Fruit fly (Drosophila melanogaster) whole organism, embryonic: Measurements from ENCODE around the gene RpL27A.

Experiments
- Bgb ChIP-seq: fragments of 200-800 bp; sonication (Bioruptor generic); IDR thresholded peaks from 2 replicates; pipeline ENCODE4 v1.3.6; 2022; ENCODE audit warnings: missing biosample characterization, missing genetic modification characterization; ENCODE audit not compliant: partially characterized antibody
- Bteb2 ChIP-seq: fragments of 200-800 bp; sonication (Bioruptor generic); optimal IDR thresholded peaks from 2 replicates; lab custom pipeline; 2016; ENCODE audit warnings: missing biosample characterization, missing genetic modification characterization
- CG10366 ChIP-seq: fragments of 200-800 bp; sonication (Bioruptor generic); IDR thresholded peaks from 2 replicates; pipeline ENCODE4 v1.3.6; 2022; ENCODE audit warnings: missing biosample characterization, missing genetic modification characterization
- CG11456 ChIP-seq: fragments of 200-800 bp; sonication (Bioruptor generic); IDR thresholded peaks from 3 replicates; pipeline ENCODE4 v1.3.6; 2022; ENCODE audit warnings: missing biosample characterization, missing genetic modification characterization
- CG12104 ChIP-seq: fragments of 200-800 bp; sonication (Bioruptor generic); optimal IDR thresholded peaks from 3 replicates; lab custom pipeline; 2016; ENCODE audit warnings: missing biosample characterization, missing genetic modification characterization
- CG12219 ChIP-seq: fragments of 200-800 bp; sonication (Bioruptor generic); optimal IDR thresholded peaks from 3 replicates; lab custom pipeline; 2018; ENCODE audit warnings: missing biosample characterization, mild to moderate bottlenecking, missing genetic modification characterization
- CG13123 ChIP-seq: fragments of 200-800 bp; sonication (Bioruptor generic); optimal IDR thresholded peaks from 2 replicates; lab custom pipeline; 2016; ENCODE audit warnings: missing biosample characterization, missing genetic modification characterization
- CG13424 ChIP-seq: fragments of 200-800 bp; sonication (Bioruptor generic); optimal IDR thresholded peaks from 2 replicates; lab custom pipeline; 2019; ENCODE audit warnings: missing biosample characterization, mild to moderate bottlenecking, missing genetic modification characterization, moderate library complexity
- CG17612 ChIP-seq: fragments of 200-800 bp; sonication (Bioruptor generic); IDR thresholded peaks from 2 replicates; pipeline ENCODE4 v1.3.6; 2022; ENCODE audit warnings: missing biosample characterization, missing genetic modification characterization
- CG17802 ChIP-seq: fragments of 200-800 bp; sonication (Bioruptor generic); optimal IDR thresholded peaks from 2 replicates; lab custom pipeline; 2018; ENCODE audit warnings: missing biosample characterization, mild to moderate bottlenecking, missing genetic modification characterization, moderate library complexity
- CG18619 ChIP-seq: fragments of 200-800 bp; sonication (Bioruptor generic); optimal IDR thresholded peaks from 3 replicates; lab custom pipeline; 2017; ENCODE audit warnings: missing biosample characterization, mild to moderate bottlenecking, missing genetic modification characterization
- CG33557 ChIP-seq: fragments of 200-800 bp; sonication (Bioruptor generic); optimal IDR thresholded peaks from 2 replicates; lab custom pipeline; 2019; ENCODE audit warnings: missing biosample characterization, mild to moderate bottlenecking, missing genetic modification characterization, moderate library complexity
- CG4707 ChIP-seq: fragments of 200-800 bp; sonication (Bioruptor generic); optimal IDR thresholded peaks from 2 replicates; lab custom pipeline; 2018; ENCODE audit warnings: missing biosample characterization, mild to moderate bottlenecking, missing genetic modification characterization, moderate library complexity
- CG6683 ChIP-seq: fragments of 200-800 bp; sonication (Bioruptor generic); optimal IDR thresholded peaks from 2 replicates; lab custom pipeline; 2017; ENCODE audit warnings: missing biosample characterization, mild to moderate bottlenecking, missing genetic modification characterization, missing genetic modification reagents
- CG6689 ChIP-seq: fragments of 200-800 bp; sonication (Bioruptor generic); IDR thresholded peaks from 2 replicates; pipeline ENCODE4 v1.3.6; 2022; ENCODE audit warnings: missing biosample characterization, missing genetic modification characterization
- CG6765 ChIP-seq: fragments of 200-800 bp; sonication (Bioruptor generic); optimal IDR thresholded peaks from 3 replicates; lab custom pipeline; 2017; ENCODE audit warnings: missing biosample characterization, mild to moderate bottlenecking, missing genetic modification characterization
- CG7556 ChIP-seq: fragments of 200-800 bp; sonication (Bioruptor generic); optimal IDR thresholded peaks from 2 replicates; lab custom pipeline; 2017; ENCODE audit warnings: missing biosample characterization, mild to moderate bottlenecking, missing genetic modification characterization
- CG9817 ChIP-seq: fragments of 200-800 bp; sonication (Bioruptor generic); optimal IDR thresholded peaks from 2 replicates; lab custom pipeline; 2018; ENCODE audit warnings: missing biosample characterization, mild to moderate bottlenecking, missing genetic modification characterization, moderate library complexity
- CkIIα-i1 ChIP-seq: fragments of 200-800 bp; sonication (Bioruptor generic); IDR thresholded peaks from 2 replicates; pipeline ENCODE4 v1.3.6; 2022; ENCODE audit warnings: missing biosample characterization, missing genetic modification characterization
- CrebB ChIP-seq: fragments of 200-800 bp; sonication (Bioruptor generic); optimal IDR thresholded peaks from 3 replicates; lab custom pipeline; 2018; ENCODE audit warnings: missing biosample characterization, mild to moderate bottlenecking, missing genetic modification characterization
- D ChIP-seq, 2 experiments: fragments of 200-800 bp in 1 of 2; fragments of >200 bp in 1 of 2; sonication (Bioruptor generic) in 1 of 2; optimal IDR thresholded peaks; 2 replicates in 1 of 2; 3 replicates in 1 of 2; lab custom pipeline; 2017; ENCODE audit warnings: mild to moderate bottlenecking in 1 of 2, missing biosample characterization in 1 of 2, missing genetic modification characterization in 1 of 2, missing genetic modification reagents in 1 of 2
- Drgx ChIP-seq: fragments of 200-800 bp; sonication (Bioruptor generic); IDR thresholded peaks from 2 replicates; pipeline ENCODE4 v1.3.6; 2022; ENCODE audit warnings: missing biosample characterization, missing genetic modification characterization
- Jarid2 ChIP-seq: fragments of 200-800 bp; sonication (Bioruptor generic); optimal IDR thresholded peaks from 3 replicates; lab custom pipeline; 2017; ENCODE audit warnings: mild to moderate bottlenecking, missing biosample characterization, missing genetic modification reagents, missing genetic modification characterization
- Mad ChIP-seq: fragments of 200-800 bp; sonication (Bioruptor generic); optimal IDR thresholded peaks from 2 replicates; lab custom pipeline; 2016; ENCODE audit warnings: missing biosample characterization, missing genetic modification characterization
- Meics ChIP-seq: fragments of 200-800 bp; sonication (Bioruptor generic); optimal IDR thresholded peaks from 2 replicates; lab custom pipeline; 2017; ENCODE audit warnings: missing biosample characterization, mild to moderate bottlenecking, missing genetic modification characterization
- Neu2 ChIP-seq: fragments of 200-800 bp; sonication (Bioruptor generic); optimal IDR thresholded peaks from 3 replicates; lab custom pipeline; 2016; ENCODE audit warnings: missing biosample characterization, missing genetic modification characterization, borderline replicate concordance
- Nf-YA ChIP-seq: fragments of 200-800 bp; sonication (Bioruptor generic); IDR thresholded peaks from 2 replicates; pipeline ENCODE4 v1.3.6; 2022; ENCODE audit warnings: missing biosample characterization, missing genetic modification characterization
- Nf-YC ChIP-seq: fragments of 200-800 bp; optimal IDR thresholded peaks from 3 replicates; lab custom pipeline; 2019; ENCODE audit warnings: missing biosample characterization, mild to moderate bottlenecking, missing genetic modification characterization, moderate library complexity
- Ravus ChIP-seq: fragments of 200-800 bp; sonication (Bioruptor generic); IDR thresholded peaks from 2 replicates; pipeline ENCODE4 v1.3.6; 2022; ENCODE audit warnings: missing biosample characterization, missing genetic modification characterization
- Tbp ChIP-seq: fragments of >200 bp; optimal IDR thresholded peaks from 2 replicates; lab custom pipeline; 2018; ENCODE audit warnings: missing biosample characterization, missing genetic modification characterization
- al ChIP-seq: fragments of 200-800 bp; sonication (Bioruptor generic); IDR thresholded peaks from 2 replicates; pipeline ENCODE4 v1.3.6; 2022; ENCODE audit warnings: missing biosample characterization, missing genetic modification characterization
- bcd ChIP-seq: fragments of 200-800 bp; sonication (Bioruptor generic); optimal IDR thresholded peaks from 2 replicates; lab custom pipeline; 2017; ENCODE audit warnings: missing biosample characterization, mild to moderate bottlenecking, missing genetic modification characterization
- cad ChIP-seq: fragments of >200 bp; optimal IDR thresholded peaks from 2 replicates; lab custom pipeline; 2017; ENCODE audit warnings: missing biosample characterization, missing genetic modification characterization
- caup ChIP-seq: fragments of 200-800 bp; sonication (Bioruptor generic); optimal IDR thresholded peaks from 3 replicates; lab custom pipeline; 2017; ENCODE audit warnings: missing biosample characterization, mild to moderate bottlenecking, missing genetic modification characterization, moderate library complexity; ENCODE audit not compliant: severe bottlenecking
- crc ChIP-seq: fragments of 200-800 bp; sonication (Bioruptor generic); optimal IDR thresholded peaks from 2 replicates; lab custom pipeline; 2016; ENCODE audit warnings: missing biosample characterization, missing genetic modification characterization
- danr ChIP-seq: fragments of 200-800 bp; sonication (Bioruptor generic); IDR thresholded peaks from 2 replicates; pipeline ENCODE4 v1.3.6; 2022; ENCODE audit warnings: missing biosample characterization, missing genetic modification characterization
- gce ChIP-seq: fragments of 200-800 bp; sonication (Bioruptor generic); IDR thresholded peaks from 3 replicates; pipeline ENCODE4 v1.3.6; 2022; ENCODE audit warnings: missing biosample characterization, missing genetic modification characterization
- jumu ChIP-seq: fragments of 200-800 bp; sonication (Bioruptor generic); optimal IDR thresholded peaks from 3 replicates; lab custom pipeline; 2016; ENCODE audit warnings: missing biosample characterization, missing genetic modification characterization
- ken ChIP-seq: fragments of 200-800 bp; sonication (Bioruptor generic); IDR thresholded peaks from 3 replicates; pipeline ENCODE4 v1.3.6; 2022; ENCODE audit warnings: missing biosample characterization, missing genetic modification characterization
- lov ChIP-seq, 2 experiments: fragments of 200-800 bp in 1 of 2; fragments of >200 bp in 1 of 2; sonication (Bioruptor generic) in 1 of 2; IDR thresholded peaks in 1 of 2; optimal IDR thresholded peaks in 1 of 2; 2 replicates in 1 of 2; 3 replicates in 1 of 2; pipeline versions ENCODE4 v1.3.6 to Lab custom; 2017 to 2022; ENCODE audit warnings: missing biosample characterization in 1 of 2, missing genetic modification characterization in 1 of 2
- nerfin-1 ChIP-seq: fragments of 200-800 bp; sonication (Bioruptor generic); optimal IDR thresholded peaks from 3 replicates; lab custom pipeline; 2019; ENCODE audit warnings: missing biosample characterization, mild to moderate bottlenecking, missing genetic modification characterization, moderate library complexity
- pan ChIP-seq, 4 experiments: fragments of >200 bp in 3 of 4; fragments of 200-800 bp in 1 of 4; sonication (Bioruptor generic) in 1 of 4; optimal IDR thresholded peaks in 3 of 4; IDR thresholded peaks in 1 of 4; 2 replicates each; pipeline versions ENCODE4 v1.3.6 to Lab custom; 2017 to 2022; ENCODE audit warnings: missing biosample characterization in 2 of 4, missing genetic modification characterization in 2 of 4, mixed read lengths in 1 of 4
- psq ChIP-seq: fragments of 200-800 bp; sonication (Bioruptor generic); optimal IDR thresholded peaks from 2 replicates; lab custom pipeline; 2017; ENCODE audit warnings: missing biosample characterization, missing genetic modification characterization
- row ChIP-seq: fragments of 200-800 bp; sonication (Bioruptor generic); IDR thresholded peaks from 3 replicates; pipeline ENCODE4 v1.3.6; 2022; ENCODE audit warnings: missing biosample characterization, missing genetic modification characterization
- sd ChIP-seq: fragments of 200-800 bp; sonication (Bioruptor generic); optimal IDR thresholded peaks from 3 replicates; lab custom pipeline; 2018; ENCODE audit warnings: missing biosample characterization, mild to moderate bottlenecking, missing genetic modification characterization, moderate library complexity
- slbo ChIP-seq: fragments of 200-800 bp; sonication (Bioruptor generic); IDR thresholded peaks from 2 replicates; pipeline ENCODE4 v1.3.6; 2022; ENCODE audit warnings: missing biosample characterization, missing genetic modification characterization
- sna ChIP-seq: fragments of 200-800 bp; sonication (Bioruptor generic); IDR thresholded peaks from 2 replicates; pipeline ENCODE4 v1.3.6; 2022; ENCODE audit warnings: missing biosample characterization, missing genetic modification characterization; ENCODE audit not compliant: partially characterized antibody
- tin ChIP-seq: fragments of 200-800 bp; sonication (Bioruptor generic); optimal IDR thresholded peaks from 3 replicates; lab custom pipeline; 2016; ENCODE audit warnings: missing biosample characterization, missing genetic modification characterization
- trem ChIP-seq: fragments of 200-800 bp; optimal IDR thresholded peaks from 3 replicates; lab custom pipeline; 2019; ENCODE audit warnings: missing biosample characterization, mild to moderate bottlenecking, missing genetic modification characterization, moderate library complexity

The RpL27A gene

dm6 chr2L:4448582-4449016, 9.6 kb downstream of the RpL27A start, which contains the start of gene MFS18 (continued):
- TF ChIP-seq Mad (GFP tag; lab: Kevin White, UChicago) (peak; percentile 90), row (GFP tag; lab: Robert Waterston, UW) (peak; percentile 100), Nf-YA (GFP tag; lab: Robert Waterston, UW) (peak; percentile 98), CG11456 (GFP tag; lab: Robert Waterston, UW) (peak; percentile 98), sd (tag; lab: Kevin White, UChicago) (peak; percentile 98), Ravus (GFP tag; lab: Robert Waterston, UW) (peak; percentile 97), CG13424 (peak; percentile 92), CkIIα-i1 (GFP tag; lab: Robert Waterston, UW) (peak; percentile 91), pan (optimal IDR thresholded peaks at IDR 0.05; lab: Kevin White, UChicago) (no peak), pan (GFP tag; optimal IDR thresholded peaks at IDR 0.05 in 1 of 2, IDR thresholded peaks at IDR 0.05 in 1 of 2) (peak in 1 of 2 experiments; percentile 100), CG4707 (GFP tag; lab: Kevin White, UChicago) (peak; percentile 73), CG33557 (peak; percentile 87), psq (GFP tag; lab: Kevin White, UChicago) (peak; percentile 91), tin (peak; percentile 99), Drgx (GFP tag; lab: Robert Waterston, UW) (peak; percentile 99), CG6689 (GFP tag; lab: Robert Waterston, UW) (peak; percentile 99), CG7556 (GFP tag; lab: Kevin White, UChicago) (peak; percentile 97)

DNA sequence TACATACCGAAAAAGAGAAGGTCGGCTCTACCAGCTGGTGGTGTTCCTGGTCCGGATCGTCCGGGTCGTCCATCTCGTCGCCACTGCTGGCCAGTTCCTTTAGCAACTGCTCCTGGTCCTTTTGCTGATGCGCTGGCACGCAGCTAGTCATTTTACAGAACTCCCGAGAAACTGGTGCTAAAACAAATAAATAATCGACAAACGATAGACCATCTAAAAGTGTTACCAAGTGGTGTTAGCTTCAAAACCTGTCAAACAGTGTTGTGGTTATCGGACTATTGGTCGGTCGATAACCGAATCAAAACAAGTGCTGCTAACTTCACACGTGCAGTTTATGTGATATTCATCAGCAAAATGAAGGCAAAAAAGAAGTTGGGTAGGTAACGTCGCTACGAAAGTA, 13.7 kb downstream of the RpL27A start, which contains the start of the genes morgue and Elp3:
TSS of gene morgue (minus strand) at position 224 of the 400 bp plus-strand sequence.
TSS of gene Elp3 (plus strand) at position 276 of the 400 bp plus-strand sequence.
- no peak for TF ChIP-seq bcd (GFP tag; lab: Kevin White, UChicago)
- no peak for TF ChIP-seq crc (GFP tag; lab: Kevin White, UChicago)
- TF ChIP-seq nerfin-1 (tag; lab: Kevin White, UChicago): no peak
- peak; percentile 82 for TF ChIP-seq Bgb (GFP tag; lab: Robert Waterston, UW)
- TF ChIP-seq CG6765 (GFP tag; lab: Kevin White, UChicago): no peak
- no peak for TF ChIP-seq CrebB (tag; lab: Kevin White, UChicago)
- TF ChIP-seq Tbp (GFP tag; lab: Kevin White, UChicago): no peak
- no peak for TF ChIP-seq CG9817 (tag; lab: Kevin White, UChicago)
- no peak for TF ChIP-seq Jarid2 (GFP tag; lab: Kevin White, UChicago)
- no peak for TF ChIP-seq danr (GFP tag; lab: Robert Waterston, UW)
- no peak for TF ChIP-seq CG6683 (GFP tag; lab: Kevin White, UChicago)
- no peak for TF ChIP-seq CG13123 (GFP tag; lab: Kevin White, UChicago)
- TF ChIP-seq slbo: no peak
- no peak for TF ChIP-seq CG12219 (GFP tag; lab: Kevin White, UChicago)
- no peak for TF ChIP-seq Bteb2
- TF ChIP-seq lov (optimal IDR thresholded peaks at IDR 0.05; lab: Kevin White, UChicago): no peak
- TF ChIP-seq lov (GFP tag; IDR thresholded peaks at IDR 0.05; lab: Robert Waterston, UW): no peak
- TF ChIP-seq CG17612: no peak
- no peak for TF ChIP-seq CG12104 (GFP tag; lab: Kevin White, UChicago)
- no peak for TF ChIP-seq caup (GFP tag; lab: Kevin White, UChicago)
- no peak for TF ChIP-seq CG18619 (GFP tag; lab: Kevin White, UChicago)
- TF ChIP-seq jumu: no peak
- TF ChIP-seq Meics (GFP tag; lab: Kevin White, UChicago): no peak
- no peak for TF ChIP-seq gce (GFP tag; lab: Robert Waterston, UW)
- TF ChIP-seq CG17802 (tag; lab: Kevin White, UChicago): no peak
- no peak for TF ChIP-seq CG10366 (GFP tag; lab: Robert Waterston, UW)
- TF ChIP-seq sna (GFP tag; lab: Robert Waterston, UW): peak; percentile 68
- TF ChIP-seq cad (GFP tag; lab: Kevin White, UChicago): no peak
- no peak for TF ChIP-seq ken
- no peak for TF ChIP-seq Neu2 (GFP tag; lab: Kevin White, UChicago)
- no peak for TF ChIP-seq al (GFP tag; lab: Robert Waterston, UW)
- TF ChIP-seq Nf-YC (tag; lab: Kevin White, UChicago): peak; percentile 15
- peak; percentile 91 for TF ChIP-seq trem
- TF ChIP-seq D (optimal IDR thresholded peaks at IDR 0.05; lab: Kevin White, UChicago): no peak
- no peak for TF ChIP-seq D (GFP tag; optimal IDR thresholded peaks at IDR 0.05; lab: Kevin White, UChicago)
